Worm (Caenorhabditis elegans): Measurements from ENCODE around the gene ooc-3.

ce11 chrII:11537115-11537514, 42.0 kb upstream of the ooc-3 start:
- TF ChIP-seq unc-3 (GFP tag; conservative IDR thresholded peaks at IDR 0.05) (no peak), unc-3 (tag; optimal IDR thresholded peaks at IDR 0.05) (no peak), ama-1 (optimal IDR thresholded peaks at IDR 0.05) (no peak), nhr-11 (tag; optimal IDR thresholded peaks at IDR 0.05) (no peak), ets-4 (tag; optimal IDR thresholded peaks at IDR 0.05) (no peak), elt-2 (tag; optimal IDR thresholded peaks at IDR 0.05) (no peak), sox-4 (tag; optimal IDR thresholded peaks at IDR 0.05) (no peak), pqm-1 (tag; optimal IDR thresholded peaks at IDR 0.05) (no peak), ceh-9 (tag; optimal IDR thresholded peaks at IDR 0.05) (no peak), sox-2 (GFP tag; IDR thresholded peaks at IDR 0.05) (no peak)
